Fruit fly (Drosophila melanogaster) whole organism, embryonic: ENCODE results near the gene CG16790.

ENCODE experiments used
- BtbVII ChIP-seq: fragments of 200-800 bp; sonication (Bioruptor generic); optimal IDR thresholded peaks from 3 replicates; lab custom pipeline; 2017; ENCODE audit warnings: missing biosample characterization, mild to moderate bottlenecking, missing genetic modification characterization
- Bteb2 ChIP-seq: fragments of 200-800 bp; sonication (Bioruptor generic); optimal IDR thresholded peaks from 2 replicates; lab custom pipeline; 2016; ENCODE audit warnings: missing biosample characterization, missing genetic modification characterization
- CG10462 ChIP-seq: fragments of 200-800 bp; sonication (Bioruptor generic); optimal IDR thresholded peaks from 2 replicates; lab custom pipeline; 2016; ENCODE audit warnings: missing biosample characterization, missing genetic modification characterization
- CG11398 ChIP-seq: fragments of 200-800 bp; sonication (Bioruptor generic); optimal IDR thresholded peaks from 2 replicates; lab custom pipeline; 2016; ENCODE audit warnings: missing biosample characterization, missing genetic modification characterization
- CG11695 ChIP-seq: fragments of 200-800 bp; sonication (Bioruptor generic); IDR thresholded peaks from 3 replicates; pipeline ENCODE4 v1.3.6; 2022; ENCODE audit warnings: missing biosample characterization, missing genetic modification characterization
- CG11723 ChIP-seq: fragments of 200-800 bp; sonication (Bioruptor generic); optimal IDR thresholded peaks from 2 replicates; lab custom pipeline; 2017; ENCODE audit warnings: missing biosample characterization, mild to moderate bottlenecking, missing genetic modification characterization
- CG12155 ChIP-seq: fragments of 200-800 bp; sonication (Bioruptor generic); optimal IDR thresholded peaks from 3 replicates; lab custom pipeline; 2016; ENCODE audit warnings: missing biosample characterization, missing genetic modification characterization
- CG12744 ChIP-seq: fragments of 200-800 bp; sonication (Bioruptor generic); optimal IDR thresholded peaks from 2 replicates; lab custom pipeline; 2016; ENCODE audit warnings: missing biosample characterization, missing genetic modification characterization
- CG12942 ChIP-seq: fragments of 200-800 bp; sonication (Bioruptor generic); optimal IDR thresholded peaks from 3 replicates; lab custom pipeline; 2016; ENCODE audit warnings: missing biosample characterization, missing genetic modification characterization
- CG13775 ChIP-seq: fragments of 200-800 bp; sonication (Bioruptor generic); optimal IDR thresholded peaks from 3 replicates; lab custom pipeline; 2017; ENCODE audit warnings: missing biosample characterization, mild to moderate bottlenecking, missing genetic modification characterization
- CG18262 ChIP-seq: fragments of 200-800 bp; optimal IDR thresholded peaks from 3 replicates; lab custom pipeline; 2019; ENCODE audit warnings: missing biosample characterization, mild to moderate bottlenecking, missing genetic modification characterization, moderate library complexity
- CG2120 ChIP-seq: fragments of 200-800 bp; sonication (Bioruptor generic); optimal IDR thresholded peaks from 3 replicates; lab custom pipeline; 2016; ENCODE audit warnings: missing biosample characterization, missing genetic modification characterization
- CG2678 ChIP-seq: fragments of 200-800 bp; sonication (Bioruptor generic); optimal IDR thresholded peaks from 3 replicates; lab custom pipeline; 2019; ENCODE audit warnings: missing biosample characterization, mild to moderate bottlenecking, missing genetic modification characterization, moderate library complexity
- CG2712 ChIP-seq: fragments of 200-800 bp; optimal IDR thresholded peaks from 3 replicates; lab custom pipeline; 2019; ENCODE audit warnings: missing biosample characterization, mild to moderate bottlenecking, missing genetic modification characterization, moderate library complexity
- CG2875 ChIP-seq: fragments of 200-800 bp; sonication (Bioruptor generic); optimal IDR thresholded peaks from 2 replicates; lab custom pipeline; 2017; ENCODE audit warnings: missing biosample characterization, mild to moderate bottlenecking, missing genetic modification characterization, missing genetic modification reagents
- CG30431 ChIP-seq: fragments of 200-800 bp; sonication (Bioruptor generic); optimal IDR thresholded peaks from 2 replicates; lab custom pipeline; 2017; ENCODE audit warnings: missing biosample characterization, missing genetic modification characterization
- CG31365 ChIP-seq: fragments of 200-800 bp; sonication (Bioruptor generic); optimal IDR thresholded peaks from 2 replicates; lab custom pipeline; 2018; ENCODE audit warnings: missing biosample characterization, mild to moderate bottlenecking, missing genetic modification characterization
- CG42726 ChIP-seq: fragments of 200-800 bp; sonication (Bioruptor generic); IDR thresholded peaks from 2 replicates; pipeline ENCODE4 v1.3.6; 2022; ENCODE audit warnings: missing biosample characterization, missing genetic modification characterization; ENCODE audit not compliant: partially characterized antibody
- CG5180 ChIP-seq: fragments of 200-800 bp; sonication (Bioruptor generic); optimal IDR thresholded peaks from 3 replicates; lab custom pipeline; 2017; ENCODE audit warnings: missing biosample characterization, missing genetic modification characterization, mild to moderate bottlenecking, moderate library complexity, missing genetic modification reagents
- CG7556 ChIP-seq: fragments of 200-800 bp; sonication (Bioruptor generic); optimal IDR thresholded peaks from 2 replicates; lab custom pipeline; 2017; ENCODE audit warnings: missing biosample characterization, mild to moderate bottlenecking, missing genetic modification characterization
- CG7963 ChIP-seq: fragments of 200-800 bp; sonication (Bioruptor generic); IDR thresholded peaks from 3 replicates; pipeline ENCODE4 v1.3.6; 2022; ENCODE audit warnings: missing biosample characterization, missing genetic modification characterization; ENCODE audit not compliant: partially characterized antibody
- CG8478 ChIP-seq: fragments of >200 bp; optimal IDR thresholded peaks from 2 replicates; lab custom pipeline; 2018
- CHES-1-like ChIP-seq: fragments of 200-800 bp; sonication (Bioruptor generic); optimal IDR thresholded peaks from 2 replicates; lab custom pipeline; 2016; ENCODE audit warnings: missing biosample characterization, missing genetic modification characterization
- CrebB ChIP-seq: fragments of 200-800 bp; sonication (Bioruptor generic); optimal IDR thresholded peaks from 3 replicates; lab custom pipeline; 2018; ENCODE audit warnings: missing biosample characterization, mild to moderate bottlenecking, missing genetic modification characterization
- Dfd ChIP-seq, 2 experiments: fragments of >200 bp; optimal IDR thresholded peaks; 2 replicates each; lab custom pipeline; 2017; ENCODE audit warnings: missing biosample characterization in 2 of 2, missing genetic modification characterization in 2 of 2
- Doc2 ChIP-seq: fragments of 200-800 bp; sonication (Bioruptor generic); IDR thresholded peaks from 2 replicates; pipeline ENCODE4 v1.3.6; 2022; ENCODE audit warnings: missing biosample characterization, missing genetic modification characterization
- Ets97D ChIP-seq: fragments of 200-800 bp; sonication (Bioruptor generic); optimal IDR thresholded peaks from 3 replicates; lab custom pipeline; 2016; ENCODE audit warnings: missing biosample characterization, missing genetic modification characterization
- Gsc ChIP-seq: fragments of 200-800 bp; sonication (Bioruptor generic); IDR thresholded peaks from 2 replicates; pipeline ENCODE4 v1.3.6; 2022; ENCODE audit warnings: missing biosample characterization, missing genetic modification characterization
- HLH3B ChIP-seq: fragments of 200-800 bp; sonication (Bioruptor generic); IDR thresholded peaks from 2 replicates; pipeline ENCODE4 v1.3.6; 2022; ENCODE audit warnings: missing biosample characterization, missing genetic modification characterization
- Hr3 ChIP-seq: fragments of 200-800 bp; sonication (Bioruptor generic); optimal IDR thresholded peaks from 3 replicates; lab custom pipeline; 2016; ENCODE audit warnings: missing biosample characterization, missing genetic modification characterization
- Jarid2 ChIP-seq: fragments of 200-800 bp; sonication (Bioruptor generic); optimal IDR thresholded peaks from 3 replicates; lab custom pipeline; 2017; ENCODE audit warnings: mild to moderate bottlenecking, missing biosample characterization, missing genetic modification reagents, missing genetic modification characterization
- NC2α ChIP-seq: fragments of 200-800 bp; sonication (Bioruptor generic); optimal IDR thresholded peaks from 2 replicates; lab custom pipeline; 2016; ENCODE audit warnings: missing biosample characterization, missing genetic modification characterization
- NK7.1 ChIP-seq: fragments of 200-800 bp; sonication (Bioruptor generic); optimal IDR thresholded peaks from 3 replicates; lab custom pipeline; 2016; ENCODE audit warnings: missing biosample characterization, missing genetic modification characterization
- PHDP ChIP-seq: fragments of 200-800 bp; sonication (Bioruptor generic); optimal IDR thresholded peaks from 3 replicates; lab custom pipeline; 2018; ENCODE audit warnings: missing biosample characterization, mild to moderate bottlenecking, missing genetic modification characterization, moderate library complexity
- Pdp1 ChIP-seq, 2 experiments: fragments of 200-800 bp; sonication (Bioruptor generic); optimal IDR thresholded peaks; 3 replicates each; lab custom pipeline; 2016; ENCODE audit warnings: missing biosample characterization in 2 of 2, missing genetic modification characterization in 2 of 2, mild to moderate bottlenecking in 1 of 2, moderate library complexity in 1 of 2
- Ravus ChIP-seq: fragments of 200-800 bp; sonication (Bioruptor generic); IDR thresholded peaks from 2 replicates; pipeline ENCODE4 v1.3.6; 2022; ENCODE audit warnings: missing biosample characterization, missing genetic modification characterization
- chinmo ChIP-seq: fragments of 200-800 bp; sonication (Bioruptor generic); IDR thresholded peaks from 4 replicates; pipeline ENCODE4 v1.3.6; 2022; ENCODE audit warnings: missing biosample characterization, missing genetic modification characterization; ENCODE audit not compliant: partially characterized antibody
- emc ChIP-seq: fragments of 200-800 bp; sonication (Bioruptor generic); optimal IDR thresholded peaks from 2 replicates; lab custom pipeline; 2016; ENCODE audit warnings: missing biosample characterization, missing genetic modification characterization
- esg ChIP-seq: fragments of 200-800 bp; sonication (Bioruptor generic); conservative IDR thresholded peaks from 2 replicates; pipeline ENCODE4 v1.3.6; 2022; ENCODE audit warnings: missing biosample characterization, missing genetic modification characterization
- fru ChIP-seq: fragments of >200 bp; optimal IDR thresholded peaks from 2 replicates; lab custom pipeline; 2017
- gem ChIP-seq: fragments of 200-800 bp; sonication (Bioruptor generic); optimal IDR thresholded peaks from 2 replicates; lab custom pipeline; 2019; ENCODE audit warnings: missing biosample characterization, mild to moderate bottlenecking, missing genetic modification characterization, moderate library complexity
- gro ChIP-seq: fragments of 200-800 bp; sonication (Bioruptor generic); optimal IDR thresholded peaks from 2 replicates; lab custom pipeline; 2016; ENCODE audit warnings: missing biosample characterization, missing genetic modification characterization
- hb ChIP-seq: fragments of 200-800 bp; sonication (Bioruptor generic); IDR thresholded peaks from 3 replicates; pipeline ENCODE4 v1.3.6; 2022; ENCODE audit warnings: missing biosample characterization, missing genetic modification characterization; ENCODE audit not compliant: partially characterized antibody
- lmd ChIP-seq: fragments of 200-800 bp; sonication (Bioruptor generic); IDR thresholded peaks from 2 replicates; pipeline ENCODE4 v1.3.6; 2022; ENCODE audit warnings: missing biosample characterization, missing genetic modification characterization
- mirr ChIP-seq: fragments of 200-800 bp; sonication (Bioruptor generic); optimal IDR thresholded peaks from 3 replicates; lab custom pipeline; 2018; ENCODE audit warnings: missing biosample characterization, mild to moderate bottlenecking, missing genetic modification characterization
- pita ChIP-seq: fragments of 200-800 bp; sonication (Bioruptor generic); optimal IDR thresholded peaks from 2 replicates; lab custom pipeline; 2017; ENCODE audit warnings: missing biosample characterization, mild to moderate bottlenecking, missing genetic modification characterization
- pros ChIP-seq: fragments of 200-800 bp; sonication (Bioruptor generic); optimal IDR thresholded peaks from 3 replicates; lab custom pipeline; 2019; ENCODE audit warnings: missing biosample characterization, mild to moderate bottlenecking, missing genetic modification characterization, moderate library complexity
- salm ChIP-seq: fragments of 200-800 bp; sonication (Bioruptor generic); optimal IDR thresholded peaks from 2 replicates; lab custom pipeline; 2018; ENCODE audit warnings: missing biosample characterization, mild to moderate bottlenecking, missing genetic modification characterization
- scrt ChIP-seq: fragments of 200-800 bp; sonication (Bioruptor generic); optimal IDR thresholded peaks from 2 replicates; lab custom pipeline; 2018; ENCODE audit warnings: missing biosample characterization, mild to moderate bottlenecking, missing genetic modification characterization, moderate library complexity
- sug ChIP-seq: fragments of 200-800 bp; optimal IDR thresholded peaks from 2 replicates; lab custom pipeline; 2019; ENCODE audit warnings: missing biosample characterization, mild to moderate bottlenecking, missing genetic modification characterization, moderate library complexity
- tna ChIP-seq: fragments of 200-800 bp; sonication (Bioruptor generic); IDR thresholded peaks from 2 replicates; pipeline ENCODE4 v1.3.6; 2022; ENCODE audit warnings: missing biosample characterization, missing genetic modification characterization; ENCODE audit not compliant: partially characterized antibody
- zfh2 ChIP-seq: fragments of 200-800 bp; sonication (Bioruptor generic); optimal IDR thresholded peaks from 2 replicates; lab custom pipeline; 2016; ENCODE audit warnings: missing biosample characterization, missing genetic modification characterization

The CG16790 gene

dm6 chr3R:9612217-9612616 is 42.2 kb upstream of the CG16790 start (continued):
- TF ChIP-seq CG5180 (no peak), Ravus (GFP tag; lab: Robert Waterston, UW) (no peak), NK7.1 (GFP tag; lab: Kevin White, UChicago) (no peak), salm (tag; lab: Kevin White, UChicago) (no peak), CG7556 (no peak), CrebB (tag; lab: Kevin White, UChicago) (no peak), HLH3B (GFP tag; lab: Robert Waterston, UW) (no peak), Gsc (GFP tag; lab: Robert Waterston, UW) (no peak), CG11695 (no peak), pita (GFP tag; lab: Kevin White, UChicago) (no peak), lmd (no peak), emc (GFP tag; lab: Kevin White, UChicago) (no peak), Ets97D (GFP tag; lab: Kevin White, UChicago) (no peak), CG12155 (no peak), chinmo (GFP tag; lab: Robert Waterston, UW) (no peak), CG2678 (tag; lab: Kevin White, UChicago) (peak; percentile 13), CG18262 (tag; lab: Kevin White, UChicago) (no peak), CG2875 (no peak), scrt (no peak), PHDP (no peak), CG2712 (no peak), CHES-1-like (GFP tag; lab: Kevin White, UChicago) (no peak), mirr (GFP tag; lab: Kevin White, UChicago) (no peak), CG12744 (no peak), pros (GFP tag; lab: Kevin White, UChicago) (no peak), zfh2 (no peak), BtbVII (GFP tag; lab: Kevin White, UChicago) (no peak), gro (GFP tag; lab: Kevin White, UChicago) (no peak), esg (GFP tag; lab: Robert Waterston, UW) (no peak), CG42726 (GFP tag; lab: Robert Waterston, UW) (no peak), CG11723 (GFP tag; lab: Kevin White, UChicago) (no peak), CG2120 (GFP tag; lab: Kevin White, UChicago) (no peak), CG7963 (GFP tag; lab: Robert Waterston, UW) (peak; percentile 66), tna (GFP tag; lab: Robert Waterston, UW) (peak; percentile 75), CG11398 (GFP tag; lab: Kevin White, UChicago) (no peak), Dfd (GFP tag; optimal IDR thresholded peaks at IDR 0.05; lab: Kevin White, UChicago) (no peak), NC2α (GFP tag; lab: Kevin White, UChicago) (no peak), CG12942 (GFP tag; lab: Kevin White, UChicago) (no peak), hb (peak; percentile 64; the same call in 1 of the 3 replicates), Jarid2 (GFP tag; lab: Kevin White, UChicago) (no peak), CG30431 (no peak), Bteb2 (no peak), Doc2 (GFP tag; lab: Robert Waterston, UW) (no peak), Hr3 (GFP tag; lab: Kevin White, UChicago) (no peak), sug (tag; lab: Kevin White, UChicago) (no peak), CG13775 (GFP tag; lab: Kevin White, UChicago) (no peak), CG10462 (no peak), CG31365 (tag; lab: Kevin White, UChicago) (no peak), Pdp1 (GFP tag; optimal IDR thresholded peaks at IDR 0.05; lab: Kevin White, UChicago) (peak in 1 of 2 experiments; percentile 58), gem (tag; lab: Kevin White, UChicago) (peak; percentile 20), fru (lab: Kevin White, UChicago) (no peak), CG8478 (lab: Kevin White, UChicago) (no peak)
